Worm (Caenorhabditis elegans): ENCODE measurements around the gene cyn-12.

DNA sequence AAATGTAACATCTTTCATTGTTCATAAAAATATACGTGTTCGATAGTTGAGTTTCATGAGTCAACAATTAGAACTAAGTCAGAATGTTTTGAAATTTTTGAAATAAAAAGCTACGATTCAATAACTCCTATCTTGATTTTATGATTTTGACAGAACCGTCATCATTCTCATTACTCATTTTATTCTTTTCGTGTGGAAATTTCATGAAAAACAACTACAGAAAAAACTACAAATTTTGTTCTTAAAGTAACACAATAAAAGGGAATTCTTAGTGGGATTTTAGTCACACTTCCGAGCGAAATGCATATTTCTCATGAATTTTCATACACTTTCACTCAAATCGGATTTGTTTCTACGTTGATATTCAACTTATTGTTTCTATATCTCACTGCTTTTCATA, 43.9 kb upstream of the cyn-12 start, which contains the start of gene str-44:
- TF ChIP-seq ceh-16 (tag; optimal IDR thresholded peaks at IDR 0.05) (no peak), tbx-2 (tag; optimal IDR thresholded peaks at IDR 0.05) (no peak), elt-3 (tag; optimal IDR thresholded peaks at IDR 0.05) (no peak), nhr-25 (tag; optimal IDR thresholded peaks at IDR 0.05) (no peak), nhr-12 (tag; optimal IDR thresholded peaks at IDR 0.05) (no peak), egl-5 (tag; optimal IDR thresholded peaks at IDR 0.05) (no peak), pqm-1 (tag; optimal IDR thresholded peaks at IDR 0.05) (no peak), pha-4 (tag; optimal IDR thresholded peaks at IDR 0.05) (no peak), nhr-77 (tag; optimal IDR thresholded peaks at IDR 0.05) (no peak), jun-1 (tag; optimal IDR thresholded peaks at IDR 0.05) (no peak), lin-39 (tag; optimal IDR thresholded peaks at IDR 0.05) (no peak), nhr-11 (tag; optimal IDR thresholded peaks at IDR 0.05) (no peak), sea-2 (GFP tag; optimal IDR thresholded peaks at IDR 0.05) (no peak), unc-62 (GFP tag; optimal IDR thresholded peaks at IDR 0.05) (no peak)

Data from whole organism, L3 larva.